Fruit fly (Drosophila melanogaster) whole organism, prepupa: ENCODE measurements around the gene dhd.

Experiments used
- Blimp-1 ChIP-seq: fragments of 200-800 bp; sonication (Bioruptor generic); optimal IDR thresholded peaks from 3 replicates; lab custom pipeline; 2017; ENCODE audit warnings: missing biosample characterization, missing genetic modification characterization, mild to moderate bottlenecking, moderate library complexity, missing genetic modification reagents
- CG10631 ChIP-seq: fragments of 200-800 bp; sonication (Bioruptor generic); optimal IDR thresholded peaks from 2 replicates; lab custom pipeline; 2016; ENCODE audit warnings: missing biosample characterization, missing genetic modification characterization
- CG11294 ChIP-seq: fragments of 200-800 bp; sonication (Bioruptor generic); IDR thresholded peaks from 2 replicates; pipeline ENCODE4 v1.3.6; 2022; ENCODE audit warnings: missing biosample characterization, missing genetic modification characterization
- CG11762 ChIP-seq: fragments of 200-800 bp; sonication (Bioruptor generic); optimal IDR thresholded peaks from 3 replicates; lab custom pipeline; 2016; ENCODE audit warnings: missing biosample characterization, missing genetic modification characterization; ENCODE audit not compliant: insufficient read depth
- CG11902 ChIP-seq: fragments of 200-800 bp; sonication (Bioruptor generic); optimal IDR thresholded peaks from 3 replicates; lab custom pipeline; 2016; ENCODE audit warnings: missing biosample characterization, missing genetic modification characterization
- CG15336 ChIP-seq: fragments of 200-800 bp; sonication (Bioruptor generic); IDR thresholded peaks from 2 replicates; pipeline ENCODE4 v1.3.6; 2022; ENCODE audit warnings: missing biosample characterization, missing genetic modification characterization
- CG1621 ChIP-seq: fragments of 200-800 bp; sonication (Bioruptor generic); optimal IDR thresholded peaks from 3 replicates; lab custom pipeline; 2018; ENCODE audit warnings: missing biosample characterization, mild to moderate bottlenecking, missing genetic modification characterization
- CG16779 ChIP-seq: fragments of 200-800 bp; sonication (Bioruptor generic); optimal IDR thresholded peaks from 3 replicates; lab custom pipeline; 2017; ENCODE audit warnings: missing biosample characterization, mild to moderate bottlenecking, missing genetic modification characterization
- CG31627 ChIP-seq: fragments of 200-800 bp; sonication (Bioruptor generic); optimal IDR thresholded peaks from 3 replicates; lab custom pipeline; 2016; ENCODE audit warnings: missing biosample characterization, missing genetic modification characterization
- CG32006 ChIP-seq: fragments of 200-800 bp; sonication (Bioruptor generic); optimal IDR thresholded peaks from 3 replicates; lab custom pipeline; 2017; ENCODE audit warnings: missing biosample characterization, mild to moderate bottlenecking, missing genetic modification characterization
- CG3919 ChIP-seq: fragments of 200-800 bp; sonication (Bioruptor generic); optimal IDR thresholded peaks from 3 replicates; lab custom pipeline; 2016; ENCODE audit warnings: missing biosample characterization, missing genetic modification characterization
- CG4318 ChIP-seq: fragments of 200-800 bp; sonication (Bioruptor generic); optimal IDR thresholded peaks from 3 replicates; lab custom pipeline; 2017; ENCODE audit warnings: missing biosample characterization, mild to moderate bottlenecking, missing genetic modification characterization
- CG6163 ChIP-seq: fragments of 200-800 bp; sonication (Bioruptor generic); IDR thresholded peaks from 3 replicates; pipeline ENCODE4 v1.3.6; 2022; ENCODE audit warnings: missing biosample characterization, missing genetic modification characterization
- CG6792 ChIP-seq: fragments of 200-800 bp; sonication (Bioruptor generic); optimal IDR thresholded peaks from 3 replicates; lab custom pipeline; 2016; ENCODE audit warnings: missing biosample characterization, missing genetic modification characterization
- CG6808 ChIP-seq: fragments of 200-800 bp; sonication (Bioruptor generic); optimal IDR thresholded peaks from 3 replicates; lab custom pipeline; 2017; ENCODE audit warnings: missing biosample characterization, missing genetic modification characterization, mild to moderate bottlenecking, moderate library complexity, missing genetic modification reagents
- CG7368 ChIP-seq: fragments of 200-800 bp; sonication (Bioruptor generic); optimal IDR thresholded peaks from 3 replicates; lab custom pipeline; 2016; ENCODE audit warnings: missing biosample characterization, missing genetic modification characterization
- CG8119 ChIP-seq: fragments of 200-800 bp; sonication (Bioruptor generic); IDR thresholded peaks from 3 replicates; pipeline ENCODE4 v1.3.6; 2022; ENCODE audit warnings: missing biosample characterization, missing genetic modification characterization
- CG8319 ChIP-seq: fragments of 200-800 bp; sonication (Bioruptor generic); optimal IDR thresholded peaks from 3 replicates; lab custom pipeline; 2016; ENCODE audit warnings: missing biosample characterization, missing genetic modification characterization
- CG9139 ChIP-seq: fragments of 200-800 bp; sonication (Bioruptor generic); optimal IDR thresholded peaks from 3 replicates; lab custom pipeline; 2017; ENCODE audit warnings: missing biosample characterization, mild to moderate bottlenecking, missing genetic modification characterization
- Eip75B ChIP-seq: fragments of 200-800 bp; sonication (Bioruptor generic); optimal IDR thresholded peaks from 3 replicates; lab custom pipeline; 2016; ENCODE audit warnings: missing biosample characterization, missing genetic modification characterization
- Eip78C ChIP-seq: fragments of 200-800 bp; sonication (Bioruptor generic); peaks from one replicate; lab custom pipeline; 2016; ENCODE audit warnings: missing biosample characterization, missing genetic modification characterization
- Ets21C ChIP-seq: fragments of 200-800 bp; sonication (Bioruptor generic); optimal IDR thresholded peaks from 3 replicates; lab custom pipeline; 2016; ENCODE audit warnings: missing biosample characterization, missing genetic modification characterization
- Ets96B ChIP-seq: fragments of 200-800 bp; optimal IDR thresholded peaks from 2 replicates; lab custom pipeline; 2019; ENCODE audit warnings: missing biosample characterization, mild to moderate bottlenecking, missing genetic modification characterization, moderate library complexity
- Gug ChIP-seq: fragments of 200-800 bp; sonication (Bioruptor generic); IDR thresholded peaks from 2 replicates; pipeline ENCODE4 v1.3.6; 2022; ENCODE audit warnings: missing biosample characterization, missing genetic modification characterization
- Hr38 ChIP-seq: sonication (Bioruptor generic); optimal IDR thresholded peaks from 2 replicates; lab custom pipeline; 2016; ENCODE audit warnings: missing biosample characterization, missing genetic modification characterization
- Hr39 ChIP-seq: fragments of 200-800 bp; sonication (Bioruptor generic); optimal IDR thresholded peaks from 2 replicates; lab custom pipeline; 2016; ENCODE audit warnings: missing biosample characterization, missing genetic modification characterization
- Lpt ChIP-seq: fragments of 200-800 bp; sonication (Bioruptor generic); optimal IDR thresholded peaks from 3 replicates; lab custom pipeline; 2016; ENCODE audit warnings: missing biosample characterization, missing genetic modification characterization
- Met ChIP-seq: fragments of 200-800 bp; sonication (Bioruptor generic); optimal IDR thresholded peaks from 3 replicates; lab custom pipeline; 2016; ENCODE audit warnings: missing biosample characterization, missing genetic modification characterization
- OdsH ChIP-seq: fragments of 200-800 bp; sonication (Bioruptor generic); optimal IDR thresholded peaks from 3 replicates; lab custom pipeline; 2016; ENCODE audit warnings: missing biosample characterization, missing genetic modification characterization
- Smox ChIP-seq: fragments of 200-800 bp; sonication (Bioruptor generic); optimal IDR thresholded peaks from 3 replicates; lab custom pipeline; 2016; ENCODE audit warnings: missing biosample characterization, missing genetic modification characterization
- Sox102F ChIP-seq: fragments of 200-800 bp; sonication (Bioruptor generic); optimal IDR thresholded peaks from 2 replicates; lab custom pipeline; 2016; ENCODE audit warnings: missing biosample characterization, mild to moderate bottlenecking, missing genetic modification characterization
- Sox14 ChIP-seq: fragments of 200-800 bp; sonication (Bioruptor generic); optimal IDR thresholded peaks from 3 replicates; lab custom pipeline; 2016; ENCODE audit warnings: missing biosample characterization, missing genetic modification characterization
- achi ChIP-seq: fragments of 200-800 bp; sonication (Bioruptor generic); optimal IDR thresholded peaks from 3 replicates; lab custom pipeline; 2016; ENCODE audit warnings: missing biosample characterization, missing genetic modification characterization
- acj6 ChIP-seq: fragments of 200-800 bp; sonication (Bioruptor generic); optimal IDR thresholded peaks from 3 replicates; lab custom pipeline; 2016; ENCODE audit warnings: missing biosample characterization, missing genetic modification characterization
- cyc ChIP-seq: fragments of 200-800 bp; sonication (Bioruptor generic); optimal IDR thresholded peaks from 3 replicates; lab custom pipeline; 2016; ENCODE audit warnings: missing biosample characterization, missing genetic modification characterization
- dac ChIP-seq: fragments of 200-800 bp; sonication (Bioruptor generic); optimal IDR thresholded peaks from 2 replicates; lab custom pipeline; 2017; ENCODE audit warnings: missing biosample characterization, mild to moderate bottlenecking, missing genetic modification characterization
- dsx ChIP-seq: fragments of 200-800 bp; optimal IDR thresholded peaks from 3 replicates; lab custom pipeline; 2019; ENCODE audit warnings: missing biosample characterization, mild to moderate bottlenecking, missing genetic modification characterization, moderate library complexity; ENCODE audit not compliant: poor library complexity, severe bottlenecking
- eg ChIP-seq: fragments of 200-800 bp; sonication (Bioruptor generic); IDR thresholded peaks from 3 replicates; pipeline ENCODE4 v1.3.6; 2022; ENCODE audit warnings: missing biosample characterization, missing genetic modification characterization
- esn ChIP-seq: fragments of 200-800 bp; sonication (Bioruptor generic); optimal IDR thresholded peaks from 2 replicates; lab custom pipeline; 2016; ENCODE audit warnings: missing biosample characterization, mild to moderate bottlenecking, missing genetic modification characterization, moderate library complexity
- fd59A ChIP-seq: fragments of 200-800 bp; sonication (Bioruptor generic); optimal IDR thresholded peaks from 2 replicates; lab custom pipeline; 2017; ENCODE audit warnings: missing biosample characterization, mild to moderate bottlenecking, missing genetic modification characterization, missing genetic modification reagents
- lz ChIP-seq: fragments of 200-800 bp; sonication (Bioruptor generic); optimal IDR thresholded peaks from 3 replicates; lab custom pipeline; 2016; ENCODE audit warnings: missing biosample characterization, missing genetic modification characterization
- net ChIP-seq: fragments of 200-800 bp; sonication (Bioruptor generic); optimal IDR thresholded peaks from 3 replicates; lab custom pipeline; 2016; ENCODE audit warnings: missing biosample characterization, missing genetic modification characterization
- salr ChIP-seq, 2 experiments: fragments of 200-800 bp; sonication (Bioruptor generic); optimal IDR thresholded peaks; 3 replicates each; lab custom pipeline; 2016 to 2018; ENCODE audit warnings: missing biosample characterization in 2 of 2, missing genetic modification characterization in 2 of 2, mild to moderate bottlenecking in 1 of 2
- spab ChIP-seq: fragments of 200-800 bp; sonication (Bioruptor generic); optimal IDR thresholded peaks from 2 replicates; lab custom pipeline; 2017; ENCODE audit warnings: missing biosample characterization, mild to moderate bottlenecking, missing genetic modification characterization, missing genetic modification reagents
- ss ChIP-seq, 2 experiments: fragments of 200-800 bp; sonication (Bioruptor generic); optimal IDR thresholded peaks; 2 replicates in 1 of 2; 3 replicates in 1 of 2; lab custom pipeline; 2017 to 2018; ENCODE audit warnings: mild to moderate bottlenecking in 2 of 2, missing biosample characterization in 2 of 2, missing genetic modification characterization in 2 of 2, moderate library complexity in 1 of 2
- svp ChIP-seq: fragments of 200-800 bp; sonication (Bioruptor generic); peaks from one replicate; lab custom pipeline; 2016; ENCODE audit warnings: missing biosample characterization, missing genetic modification characterization
- topi ChIP-seq: fragments of 200-800 bp; sonication (Bioruptor generic); optimal IDR thresholded peaks from 3 replicates; lab custom pipeline; 2016; ENCODE audit warnings: missing biosample characterization, missing genetic modification characterization
- vri ChIP-seq: fragments of 200-800 bp; sonication (Bioruptor generic); optimal IDR thresholded peaks from 3 replicates; lab custom pipeline; 2016; ENCODE audit warnings: missing biosample characterization, mild to moderate bottlenecking, missing genetic modification characterization

Gene dhd

DNA sequence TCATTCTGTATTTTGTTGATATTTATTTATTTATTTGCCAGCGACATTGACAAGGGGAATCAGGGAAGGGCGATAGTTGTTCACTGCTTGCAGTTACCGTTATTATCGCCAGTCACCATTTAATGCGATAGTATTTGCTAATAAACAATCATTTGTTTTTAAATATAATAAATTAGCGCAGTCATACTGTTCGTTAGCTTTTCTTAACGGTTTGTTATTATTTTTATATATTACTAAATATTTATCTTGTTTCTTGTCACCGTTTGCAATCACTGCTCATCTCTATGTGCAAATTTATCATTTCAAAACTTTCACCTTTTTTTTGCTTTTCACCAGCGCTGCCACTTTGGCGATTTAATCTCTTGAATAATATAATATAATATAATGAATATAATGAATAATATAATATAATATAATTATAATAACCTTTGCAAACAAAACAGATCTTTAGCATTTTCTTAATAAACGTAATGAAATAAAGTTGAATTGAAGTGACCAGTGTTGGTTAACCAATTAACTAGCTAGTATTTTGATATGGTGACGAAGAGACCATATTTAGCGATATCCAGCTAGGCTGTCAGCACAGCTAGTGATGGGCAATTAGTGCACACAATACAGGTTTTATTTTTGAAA is 17.4 kb downstream of the dhd start, which contains the start of the genes CG3309 and XRCC1 (continued):
- TF ChIP-seq CG7368 (GFP tag; lab: Kevin White, UChicago) (peak; percentile 23), Gug (GFP tag; lab: Robert Waterston, UW) (peak; percentile 21; the same call in 1 of the 2 replicates), CG15336 (peak; percentile 40; the same call in 1 of the 2 replicates), spab (GFP tag; lab: Kevin White, UChicago) (no peak), eg (GFP tag; lab: Robert Waterston, UW) (0 out of 3 replicates have a peak, but pooled peaks have one; percentile 47)

DNA sequence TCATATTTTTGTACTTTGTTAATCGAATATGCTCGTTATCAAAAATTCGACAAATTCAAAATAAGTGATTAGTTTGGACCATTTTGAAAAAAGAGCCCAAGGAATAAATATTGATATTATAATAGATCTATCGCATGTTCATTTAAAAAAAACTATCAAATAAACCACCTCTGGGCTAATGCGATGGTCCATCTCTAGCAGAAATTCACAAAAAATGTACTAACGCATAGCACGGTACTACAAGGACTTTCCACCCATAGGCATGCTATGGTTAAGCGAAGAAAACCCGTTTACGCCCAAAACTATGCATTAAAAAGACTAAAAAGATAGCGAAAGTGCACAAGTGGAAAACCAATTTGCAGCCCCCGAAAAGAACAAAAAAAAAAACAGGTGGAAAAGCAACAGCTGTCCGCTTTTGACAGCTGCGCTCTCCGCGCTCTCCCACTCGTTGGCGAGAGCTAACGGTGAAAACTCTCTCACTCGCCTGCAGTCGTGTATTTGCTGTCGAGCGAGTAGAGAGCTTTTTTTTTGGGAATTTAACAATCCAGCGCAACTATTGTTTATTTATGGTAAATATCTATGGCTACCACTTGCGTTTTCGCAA is 20.4 kb downstream of the dhd start, which contains the start of gene CanB:
CanB (plus strand) TSS at position 241 of the 604 bp plus-strand sequence.
- TF ChIP-seq CG8319 (GFP tag; lab: Kevin White, UChicago) (no peak), CG8119 (GFP tag; lab: Robert Waterston, UW) (no peak), Eip75B (GFP tag; lab: Kevin White, UChicago) (no peak), fd59A (no peak), CG3919 (peak; percentile 47), CG11762 (GFP tag; lab: Kevin White, UChicago) (no peak), Eip78C (peak; percentile 78), dsx (no peak), Smox (GFP tag; lab: Kevin White, UChicago) (peak; percentile 9), achi (peak; percentile 24), Lpt (GFP tag; lab: Kevin White, UChicago) (no peak), salr (GFP tag; optimal IDR thresholded peaks at IDR 0.05; lab: Kevin White, UChicago) (no peak), CG15336 (no peak), acj6 (GFP tag; lab: Kevin White, UChicago) (peak; percentile 24), CG31627 (GFP tag; lab: Kevin White, UChicago) (peak; percentile 25), net (GFP tag; lab: Kevin White, UChicago) (peak; percentile 2), svp (GFP tag; lab: Kevin White, UChicago) (no peak), CG6808 (GFP tag; lab: Kevin White, UChicago) (no peak), CG6163 (GFP tag; lab: Robert Waterston, UW) (no peak), CG9139 (no peak), eg (GFP tag; lab: Robert Waterston, UW) (0 out of 3 replicates have a peak, but pooled peaks have one; percentile 18), CG11902 (GFP tag; lab: Kevin White, UChicago) (no peak), esn (GFP tag; lab: Kevin White, UChicago) (peak; percentile 47), Hr38 (no peak), CG16779 (tag; lab: Kevin White, UChicago) (no peak), CG32006 (GFP tag; lab: Kevin White, UChicago) (no peak), vri (GFP tag; lab: Kevin White, UChicago) (no peak), Sox102F (GFP tag; lab: Kevin White, UChicago) (peak; percentile 30), CG6792 (peak; percentile 20), lz (GFP tag; lab: Kevin White, UChicago) (peak; percentile 10), Sox14 (GFP tag; lab: Kevin White, UChicago) (no peak), Met (GFP tag; lab: Kevin White, UChicago) (peak; percentile 20), ss (GFP tag; optimal IDR thresholded peaks at IDR 0.05; lab: Kevin White, UChicago) (no peak), CG10631 (GFP tag; lab: Kevin White, UChicago) (peak; percentile 52), cyc (peak; percentile 27), OdsH (GFP tag; lab: Kevin White, UChicago) (peak; percentile 9), CG11294 (GFP tag; lab: Robert Waterston, UW) (no peak), spab (GFP tag; lab: Kevin White, UChicago) (no peak), CG4318 (GFP tag; lab: Kevin White, UChicago) (no peak), dac (no peak), Blimp-1 (GFP tag; lab: Kevin White, UChicago) (no peak), topi (GFP tag; lab: Kevin White, UChicago) (peak; percentile 24), Hr39 (GFP tag; lab: Kevin White, UChicago) (peak; percentile 23), Ets96B (tag; lab: Kevin White, UChicago) (no peak), Ets21C (GFP tag; lab: Kevin White, UChicago) (no peak), CG1621 (no peak)
